Worm (Caenorhabditis elegans) whole organism, L2 larva: ENCODE measurements around the gene math-15.

ENCODE experiments used
- C34F6.9 ChIP-seq: fragments of 150-350 bp; optimal IDR thresholded peaks from 2 replicates; lab custom pipeline; 2014; ENCODE audit warnings: missing biosample characterization, missing genetic modification characterization
- R02D3.7 ChIP-seq: fragments of 150-350 bp; optimal IDR thresholded peaks from 2 replicates; lab custom pipeline; 2014; ENCODE audit warnings: missing biosample characterization, missing genetic modification characterization
- Y55F3AM.14 ChIP-seq: fragments of 200-800 bp; sonication (Bioruptor generic); optimal IDR thresholded peaks from 2 replicates; lab custom pipeline; 2018; ENCODE audit warnings: mild to moderate bottlenecking, missing genetic modification characterization, missing compliant biosample characterization
- aly-2 ChIP-seq: fragments of 150-350 bp; optimal IDR thresholded peaks from 2 replicates; lab custom pipeline; 2014; ENCODE audit warnings: missing biosample characterization, missing genetic modification characterization
- blmp-1 ChIP-seq: sonication (generic microtip); optimal IDR thresholded peaks from 2 replicates; lab custom pipeline; 2017; ENCODE audit warnings: missing genetic modification characterization, mild to moderate bottlenecking, missing compliant biosample characterization, antibody characterized with exemption, moderate library complexity; ENCODE audit not compliant: insufficient read depth
- ceh-16 ChIP-seq: fragments of 150-350 bp; optimal IDR thresholded peaks from 2 replicates; lab custom pipeline; 2014; ENCODE audit warnings: missing biosample characterization, missing genetic modification characterization
- crh-2 ChIP-seq: sonication (generic microtip); optimal IDR thresholded peaks from 2 replicates; lab custom pipeline; 2017; ENCODE audit warnings: missing biosample characterization, missing genetic modification characterization
- dmd-4 ChIP-seq: sonication (generic microtip); optimal IDR thresholded peaks from 2 replicates; lab custom pipeline; 2017; ENCODE audit warnings: missing biosample characterization, missing genetic modification characterization
- egl-27 ChIP-seq: sonication (generic microtip); optimal IDR thresholded peaks from 3 replicates; lab custom pipeline; 2017; ENCODE audit warnings: missing biosample characterization, missing genetic modification reagents, missing genetic modification characterization
- elt-1 ChIP-seq: fragments of 150-350 bp; optimal IDR thresholded peaks from 2 replicates; lab custom pipeline; 2014; ENCODE audit warnings: missing biosample characterization, missing genetic modification characterization
- fos-1 ChIP-seq: fragments of 150-350 bp; optimal IDR thresholded peaks from 2 replicates; lab custom pipeline; 2014; ENCODE audit warnings: missing biosample characterization, missing genetic modification characterization
- gmeb-1 ChIP-seq: fragments of 150-350 bp; optimal IDR thresholded peaks from 2 replicates; lab custom pipeline; 2014; ENCODE audit warnings: missing biosample characterization, missing genetic modification characterization
- lsy-2 ChIP-seq, 2 experiments: fragments of 150-350 bp in 1 of 2; sonication (generic microtip) in 1 of 2; optimal IDR thresholded peaks; 2 replicates each; lab custom pipeline; 2014 to 2017; ENCODE audit warnings: missing biosample characterization in 2 of 2, missing genetic modification characterization in 2 of 2
- mab-5 ChIP-seq: fragments of 150-350 bp; optimal IDR thresholded peaks from 2 replicates; lab custom pipeline; 2014; ENCODE audit warnings: missing biosample characterization, missing genetic modification characterization
- mbf-1 ChIP-seq: sonication (generic microtip); optimal IDR thresholded peaks from 2 replicates; lab custom pipeline; 2017; ENCODE audit warnings: missing biosample characterization, missing genetic modification characterization
- mdl-1 ChIP-seq, 2 experiments: fragments of 150-350 bp in 1 of 2; sonication (generic microtip) in 1 of 2; optimal IDR thresholded peaks; 2 replicates each; lab custom pipeline; 2017; ENCODE audit warnings: missing biosample characterization in 2 of 2, missing genetic modification characterization in 2 of 2
- nhr-10 ChIP-seq: sonication (generic microtip); optimal IDR thresholded peaks from 2 replicates; lab custom pipeline; 2017; ENCODE audit warnings: missing biosample characterization, missing genetic modification characterization
- nhr-11 ChIP-seq: fragments of 150-350 bp; optimal IDR thresholded peaks from 2 replicates; lab custom pipeline; 2014; ENCODE audit warnings: missing biosample characterization, missing genetic modification characterization
- nhr-21 ChIP-seq: fragments of 150-350 bp; optimal IDR thresholded peaks from 2 replicates; lab custom pipeline; 2014; ENCODE audit warnings: missing biosample characterization, missing genetic modification characterization
- nhr-23 ChIP-seq: fragments of 150-350 bp; optimal IDR thresholded peaks from 2 replicates; lab custom pipeline; 2014; ENCODE audit warnings: missing biosample characterization, missing genetic modification reagents, missing genetic modification characterization
- nhr-237 ChIP-seq: fragments of 150-350 bp; optimal IDR thresholded peaks from 2 replicates; lab custom pipeline; 2014; ENCODE audit warnings: missing biosample characterization, missing genetic modification characterization
- nhr-6 ChIP-seq: fragments of 150-350 bp; optimal IDR thresholded peaks from 2 replicates; lab custom pipeline; 2014; ENCODE audit warnings: missing biosample characterization, missing genetic modification characterization
- peb-1 ChIP-seq: fragments of 150-350 bp; optimal IDR thresholded peaks from 2 replicates; lab custom pipeline; 2014; ENCODE audit warnings: missing biosample characterization, missing genetic modification characterization
- sem-4 ChIP-seq: fragments of 150-350 bp; optimal IDR thresholded peaks from 2 replicates; lab custom pipeline; 2014; ENCODE audit warnings: missing biosample characterization, missing genetic modification reagents, missing genetic modification characterization
- skn-1 ChIP-seq: sonication (generic microtip); optimal IDR thresholded peaks from 2 replicates; lab custom pipeline; 2017; ENCODE audit warnings: missing biosample characterization, missing genetic modification characterization
- sma-9 ChIP-seq, 2 experiments: fragments of 150-350 bp in 1 of 2; sonication (generic microtip) in 1 of 2; optimal IDR thresholded peaks; 2 replicates each; lab custom pipeline; 2014 to 2016; ENCODE audit warnings: missing genetic modification characterization in 2 of 2, mild to moderate bottlenecking in 1 of 2, missing biosample characterization in 1 of 2, missing compliant biosample characterization in 1 of 2, missing genetic modification reagents in 1 of 2, moderate library complexity in 1 of 2
- snpc-4 ChIP-seq: fragments of 150-350 bp; optimal IDR thresholded peaks from 2 replicates; lab custom pipeline; 2014; ENCODE audit warnings: missing biosample characterization, missing genetic modification characterization
- unc-62 ChIP-seq: fragments of 150-350 bp; optimal IDR thresholded peaks from 2 replicates; lab custom pipeline; 2014; ENCODE audit warnings: missing biosample characterization, missing genetic modification reagents, missing genetic modification characterization
- zag-1 ChIP-seq: fragments of 150-350 bp; optimal IDR thresholded peaks from 2 replicates; lab custom pipeline; 2014; ENCODE audit warnings: missing biosample characterization, missing genetic modification characterization
- ztf-1 ChIP-seq: fragments of 200-800 bp; sonication (Bioruptor generic); conservative IDR thresholded peaks from 2 replicates; pipeline ENCODE4 v1.3.6; 2022; ENCODE audit warnings: missing genetic modification characterization, missing compliant biosample characterization

Gene math-15

ce11 chrII:1884635-1885034 is 18.5 kb downstream of the math-15 start, which contains the start of gene math-6:
math-6 (minus strand) TSS chrII:1884735.
- TF ChIP-seq unc-62 (GFP tag; lab: Kevin White, UChicago) (no peak), egl-27 (tag; lab: Kevin White, UChicago) (no peak), nhr-10 (tag; lab: Kevin White, UChicago) (no peak), gmeb-1 (tag; lab: Kevin White, UChicago) (no peak)

- no peak for TF ChIP-seq C34F6.9 (tag; lab: Kevin White, UChicago)
- no peak for TF ChIP-seq nhr-10 (tag; lab: Kevin White, UChicago)
- no peak for TF ChIP-seq nhr-11 (tag; lab: Kevin White, UChicago)
- no peak for TF ChIP-seq peb-1 (tag; lab: Kevin White, UChicago)
- TF ChIP-seq egl-27 (tag; lab: Kevin White, UChicago): no peak
- TF ChIP-seq R02D3.7 (tag; lab: Kevin White, UChicago): no peak
- TF ChIP-seq nhr-23 (tag; lab: Kevin White, UChicago): no peak
- TF ChIP-seq ceh-16 (tag; lab: Kevin White, UChicago): no peak
- TF ChIP-seq mbf-1 (tag; lab: Kevin White, UChicago): no peak
- no peak for TF ChIP-seq sma-9 (GFP tag; optimal IDR thresholded peaks at IDR 0.05; lab: Kevin White, UChicago)
- no peak for TF ChIP-seq sma-9 (tag; optimal IDR thresholded peaks at IDR 0.05; lab: Kevin White, UChicago)
- TF ChIP-seq fos-1 (tag; lab: Kevin White, UChicago): no peak
- no peak for TF ChIP-seq snpc-4 (tag; lab: Kevin White, UChicago)
- no peak for TF ChIP-seq gmeb-1 (tag; lab: Kevin White, UChicago)
- no peak for TF ChIP-seq mab-5 (tag; lab: Kevin White, UChicago)
- no peak for TF ChIP-seq elt-1 (tag; lab: Kevin White, UChicago)
- TF ChIP-seq aly-2: no peak
- TF ChIP-seq nhr-21: no peak
These were observed 20.2 kb downstream of the math-15 start, which contains the start of gene math-7 for ce11 chrII:1886379-1886778. math-7 (minus strand) TSS chrII:1886479.

ce11 chrII:1889071-1889470 is 22.9 kb downstream of the math-15 start, which contains the start of gene math-8:
math-8 (minus strand) TSS chrII:1889171.
- TF ChIP-seq sma-9 (GFP tag; optimal IDR thresholded peaks at IDR 0.05; lab: Kevin White, UChicago) (no peak), sma-9 (tag; optimal IDR thresholded peaks at IDR 0.05; lab: Kevin White, UChicago) (no peak), nhr-11 (tag; lab: Kevin White, UChicago) (no peak), unc-62 (GFP tag; lab: Kevin White, UChicago) (no peak), skn-1 (tag; lab: Kevin White, UChicago) (no peak), nhr-6 (tag; lab: Kevin White, UChicago) (no peak), fos-1 (tag; lab: Kevin White, UChicago) (no peak)

- TF ChIP-seq mbf-1 (tag; lab: Kevin White, UChicago): no peak
These were observed 24.5 kb downstream of the math-15 start, which contains the start of gene math-9 for ce11 chrII:1890682-1891081. math-9 (minus strand) TSS chrII:1890782.

ce11 chrII:1893912-1894311 is 27.7 kb downstream of the math-15 start, which contains the start of gene C16C4.1:
C16C4.1 (plus strand) TSS chrII:1894212.
- TF ChIP-seq Y55F3AM.14 (GFP tag; lab: Kevin White, UChicago) (no peak), ceh-16 (tag; lab: Kevin White, UChicago) (no peak), nhr-11 (tag; lab: Kevin White, UChicago) (no peak), nhr-237 (tag; lab: Kevin White, UChicago) (no peak), crh-2 (tag; lab: Kevin White, UChicago) (no peak), ztf-1 (GFP tag; lab: Robert Waterston, UW) (no peak), C34F6.9 (tag; lab: Kevin White, UChicago) (no peak), lsy-2 (tag; optimal IDR thresholded peaks at IDR 0.05; lab: Kevin White, UChicago) (no peak), R02D3.7 (tag; lab: Kevin White, UChicago) (no peak), dmd-4 (tag; lab: Kevin White, UChicago) (no peak), sem-4 (no peak), nhr-21 (no peak), mdl-1 (tag; optimal IDR thresholded peaks at IDR 0.05; lab: Kevin White, UChicago) (no peak), blmp-1 (tag; lab: Kevin White, UChicago) (no peak)

ce11 chrII:1895278-1895677 is 29.1 kb downstream of the math-15 start, which contains the start of gene C46F9.5:
C46F9.5 (plus strand) TSS chrII:1895578.
- no peak for TF ChIP-seq zag-1 (tag; lab: Kevin White, UChicago)
- TF ChIP-seq unc-62 (GFP tag; lab: Kevin White, UChicago): no peak
- TF ChIP-seq, all 48 proteins: peak for 0
